Worm (Caenorhabditis elegans) whole organism, late embryonic: ENCODE measurements around the gene T19H5.7.
A peak's percentile ranks its signal among the peaks of the same experiment; 100 is the strongest.
"Not testable (repeated sequence)": the region's sequence is repeated elsewhere in the genome, so short reads cannot be mapped to it uniquely, and the experiment has no call there.

ENCODE experiments used
- C38D4.7 ChIP-seq: fragments of 200-800 bp; sonication (Bioruptor generic); optimal IDR thresholded peaks from 2 replicates; lab custom pipeline; 2018; ENCODE audit warnings: mild to moderate bottlenecking, missing genetic modification characterization, moderate library complexity, missing compliant biosample characterization
- F13H6.1 ChIP-seq: sonication (generic microtip); optimal IDR thresholded peaks from 2 replicates; lab custom pipeline; 2016; ENCODE audit warnings: missing genetic modification characterization, missing compliant biosample characterization
- K02D7.2 ChIP-seq: sonication (generic microtip); optimal IDR thresholded peaks from 2 replicates; lab custom pipeline; 2017; ENCODE audit warnings: mild to moderate bottlenecking, missing genetic modification characterization, missing compliant biosample characterization
- ahr-1 ChIP-seq: sonication (generic microtip); optimal IDR thresholded peaks from 2 replicates; lab custom pipeline; 2016; ENCODE audit warnings: missing genetic modification characterization, missing compliant biosample characterization
- ama-1 ChIP-seq: fragments of 150-350 bp; optimal IDR thresholded peaks from 2 replicates; lab custom pipeline; 2014
- ceh-19 ChIP-seq: fragments of 200-800 bp; sonication (Bioruptor generic); optimal IDR thresholded peaks from 2 replicates; lab custom pipeline; 2018; ENCODE audit warnings: mild to moderate bottlenecking, missing genetic modification characterization, missing compliant biosample characterization
- ceh-2 ChIP-seq: sonication (generic microtip); optimal IDR thresholded peaks from 2 replicates; lab custom pipeline; 2016; ENCODE audit warnings: missing genotype, missing genetic modification characterization, missing compliant biosample characterization
- ceh-22 ChIP-seq: sonication (generic microtip); optimal IDR thresholded peaks from 2 replicates; lab custom pipeline; 2017; ENCODE audit warnings: missing biosample characterization, missing genetic modification characterization
- ceh-30 ChIP-seq: fragments of 150-350 bp; optimal IDR thresholded peaks from 2 replicates; lab custom pipeline; 2014; ENCODE audit warnings: missing biosample characterization, missing genetic modification characterization
- ceh-45 ChIP-seq: fragments of 200-800 bp; sonication (Bioruptor generic); IDR thresholded peaks from 2 replicates; pipeline ENCODE4 v1.3.6; 2022; ENCODE audit warnings: missing genetic modification reagents, missing genetic modification characterization, missing compliant biosample characterization
- ceh-6 ChIP-seq: fragments of 200-800 bp; sonication (Bioruptor generic); optimal IDR thresholded peaks from 2 replicates; lab custom pipeline; 2018; ENCODE audit warnings: mild to moderate bottlenecking, missing genetic modification characterization, missing compliant biosample characterization
- elt-2 ChIP-seq: sonication (generic microtip); optimal IDR thresholded peaks from 2 replicates; lab custom pipeline; 2016; ENCODE audit warnings: missing genetic modification reagents, missing genetic modification characterization, missing compliant biosample characterization
- elt-4 ChIP-seq: sonication (generic microtip); optimal IDR thresholded peaks from 2 replicates; lab custom pipeline; 2016; ENCODE audit warnings: missing genetic modification characterization, missing compliant biosample characterization
- eyg-1 ChIP-seq: sonication (generic microtip); optimal IDR thresholded peaks from 2 replicates; lab custom pipeline; 2016; ENCODE audit warnings: missing genotype, missing genetic modification characterization, missing compliant biosample characterization
- fkh-10 ChIP-seq: fragments of 150-350 bp; optimal IDR thresholded peaks from 2 replicates; lab custom pipeline; 2014; ENCODE audit warnings: missing biosample characterization, missing genetic modification reagents, missing genetic modification characterization
- fkh-6 ChIP-seq: sonication (generic microtip); optimal IDR thresholded peaks from 2 replicates; lab custom pipeline; 2016; ENCODE audit warnings: missing genetic modification characterization, missing compliant biosample characterization
- madf-2 ChIP-seq: sonication (generic microtip); optimal IDR thresholded peaks from 2 replicates; lab custom pipeline; 2017; ENCODE audit warnings: missing genetic modification characterization, missing compliant biosample characterization
- nfya-1 ChIP-seq: sonication (generic microtip); optimal IDR thresholded peaks from 2 replicates; lab custom pipeline; 2017; ENCODE audit warnings: missing genetic modification characterization, mild to moderate bottlenecking, missing compliant biosample characterization, antibody characterized with exemption, moderate library complexity
- nhr-11 ChIP-seq: fragments of 150-350 bp; optimal IDR thresholded peaks from 2 replicates; lab custom pipeline; 2014; ENCODE audit warnings: missing biosample characterization, missing genetic modification characterization
- npax-4 ChIP-seq: sonication (generic microtip); optimal IDR thresholded peaks from 2 replicates; lab custom pipeline; 2016; ENCODE audit warnings: missing genetic modification characterization, missing compliant biosample characterization
- odd-2 ChIP-seq: sonication (generic microtip); optimal IDR thresholded peaks from 2 replicates; lab custom pipeline; 2017; ENCODE audit warnings: antibody characterized with exemption, mild to moderate bottlenecking, missing genetic modification characterization, missing compliant biosample characterization
- pag-3 ChIP-seq: sonication (generic microtip); optimal IDR thresholded peaks from 2 replicates; lab custom pipeline; 2016; ENCODE audit warnings: missing compliant biosample characterization, missing genetic modification characterization, borderline replicate concordance
- pax-1 ChIP-seq: fragments of 150-350 bp; optimal IDR thresholded peaks from 2 replicates; lab custom pipeline; 2014; ENCODE audit warnings: missing biosample characterization, missing genetic modification characterization
- rnt-1 ChIP-seq: sonication (generic microtip); optimal IDR thresholded peaks from 2 replicates; lab custom pipeline; 2016; ENCODE audit warnings: missing genetic modification characterization, missing compliant biosample characterization
- sdc-2 ChIP-seq: sonication (generic microtip); optimal IDR thresholded peaks from 2 replicates; lab custom pipeline; 2016; ENCODE audit warnings: missing genotype, missing genetic modification characterization, missing compliant biosample characterization
- sox-2 ChIP-seq: fragments of 200-800 bp; sonication (Bioruptor generic); IDR thresholded peaks from 2 replicates; pipeline ENCODE4 v1.3.6; 2022; ENCODE audit warnings: missing genetic modification reagents, missing genetic modification characterization, missing compliant biosample characterization
- sox-4 ChIP-seq: sonication (generic microtip); optimal IDR thresholded peaks from 2 replicates; lab custom pipeline; 2017; ENCODE audit warnings: mild to moderate bottlenecking, missing genetic modification characterization, inconsistent platforms, missing compliant biosample characterization
- syd-9 ChIP-seq: sonication (generic microtip); optimal IDR thresholded peaks from 2 replicates; lab custom pipeline; 2016; ENCODE audit warnings: mild to moderate bottlenecking, missing genetic modification characterization, moderate library complexity, missing compliant biosample characterization
- tbx-2 ChIP-seq: sonication (generic microtip); optimal IDR thresholded peaks from 2 replicates; lab custom pipeline; 2016; ENCODE audit warnings: missing genetic modification characterization, missing compliant biosample characterization
- tbx-7 ChIP-seq: sonication (generic microtip); optimal IDR thresholded peaks from 2 replicates; lab custom pipeline; 2016; ENCODE audit warnings: missing genotype, missing genetic modification characterization, missing compliant biosample characterization
- ttx-3 ChIP-seq: sonication (generic microtip); optimal IDR thresholded peaks from 2 replicates; lab custom pipeline; 2016; ENCODE audit warnings: missing genetic modification reagents, missing genetic modification characterization, missing compliant biosample characterization
- unc-86 ChIP-seq: sonication (generic microtip); optimal IDR thresholded peaks from 2 replicates; lab custom pipeline; 2016; ENCODE audit warnings: missing genetic modification characterization, missing compliant biosample characterization
- zip-5 ChIP-seq: sonication (generic microtip); optimal IDR thresholded peaks from 2 replicates; lab custom pipeline; 2016; ENCODE audit warnings: missing genetic modification characterization, missing compliant biosample characterization

Gene T19H5.7

ce11 chrII:9470027-9470426, 9.9 kb downstream of the T19H5.7 start, which contains the start of gene T19H5.6:
T19H5.6 (minus strand) TSS chrII:9470221.
- TF ChIP-seq ceh-19 (GFP tag; lab: Kevin White, UChicago), result no peak
- TF ChIP-seq elt-2 (tag; lab: Kevin White, UChicago), result peak; percentile 4

ce11 chrII:9468414-9468813, 11.5 kb downstream of the T19H5.7 start, which contains the start of gene chil-23:
chil-23 (minus strand) TSS chrII:9468611.
- TF ChIP-seq madf-2, result no peak
- peak; percentile 82 for TF ChIP-seq elt-2 (tag; lab: Kevin White, UChicago)

- no peak for TF ChIP-seq tbx-7 (tag; lab: Kevin White, UChicago)
- no peak for TF ChIP-seq syd-9
- TF ChIP-seq npax-4 (tag; lab: Kevin White, UChicago), result no peak
- no peak for TF ChIP-seq ceh-30 (tag; lab: Kevin White, UChicago)
- no peak for TF ChIP-seq ceh-2 (tag; lab: Kevin White, UChicago)
- TF ChIP-seq sox-2 (GFP tag; lab: Robert Waterston, UW), result no peak
Measured at ce11 chrII:9466095-9466494, 13.8 kb downstream of the T19H5.7 start, which contains the start of gene chil-22. chil-22 (minus strand) TSS chrII:9466195.

ce11 chrII:9461881-9462280, 18.0 kb downstream of the T19H5.7 start, which contains the start of gene chil-21:
chil-21 (minus strand) TSS chrII:9461981.
- TF ChIP-seq zip-5, fkh-6, ceh-22 (tag; lab: Kevin White, UChicago): not testable (repeated sequence)

ce11 chrII:9459462-9459861, 20.4 kb downstream of the T19H5.7 start, which contains the start of gene R09D1.14:
R09D1.14 (minus strand) TSS chrII:9459562.
- not testable (repeated sequence) for TF ChIP-seq F13H6.1 (tag; lab: Kevin White, UChicago); ceh-6 (GFP tag; lab: Kevin White, UChicago); pax-1
- TF ChIP-seq, all 69 proteins: peak for 0; not testable (repeated sequence) for 69

- no peak for TF ChIP-seq C38D4.7 (GFP tag; lab: Kevin White, UChicago)
- no peak for TF ChIP-seq odd-2 (tag; lab: Kevin White, UChicago)
- TF ChIP-seq pag-3 (tag; lab: Kevin White, UChicago), result no peak
- TF ChIP-seq sox-4 (tag; lab: Kevin White, UChicago), result no peak
- TF ChIP-seq syd-9, result no peak
- no peak for TF ChIP-seq nfya-1 (tag; lab: Kevin White, UChicago)
- no peak for TF ChIP-seq unc-86
- no peak for TF ChIP-seq tbx-2
- TF ChIP-seq rnt-1, result no peak
- TF ChIP-seq nhr-11 (tag; lab: Kevin White, UChicago), result no peak
- TF ChIP-seq ttx-3, result no peak
- no peak for TF ChIP-seq elt-4 (tag; lab: Kevin White, UChicago)
- no peak for TF ChIP-seq sdc-2 (tag; lab: Kevin White, UChicago)
- TF ChIP-seq ahr-1 (tag; lab: Kevin White, UChicago), result no peak
- TF ChIP-seq ceh-45 (GFP tag; lab: Robert Waterston, UW), result no peak
- TF ChIP-seq elt-2 (tag; lab: Kevin White, UChicago), result no peak
- TF ChIP-seq fkh-10 (GFP tag; lab: Kevin White, UChicago), result no peak
Measured at ce11 chrII:9454304-9454703, 25.6 kb downstream of the T19H5.7 start, which contains the start of gene chil-19. chil-19 (minus strand) TSS chrII:9454404.

- not testable (repeated sequence) for TF ChIP-seq K02D7.2; eyg-1; ama-1 (lab: Kevin White, UChicago)
Measured at ce11 chrII:9452172-9452571, 27.7 kb downstream of the T19H5.7 start, which contains the start of gene R09D1.12. R09D1.12 (minus strand) TSS chrII:9452272.
